Worm (Caenorhabditis elegans) whole organism, early embryonic: ENCODE data around the gene vap-1.

Experiments
- aly-1 ChIP-seq: sonication (generic microtip); optimal IDR thresholded peaks from 2 replicates; lab custom pipeline; 2016; ENCODE audit warnings: missing genetic modification characterization, missing compliant biosample characterization
- ama-1 ChIP-seq: fragments of 150-350 bp; optimal IDR thresholded peaks from 2 replicates; lab custom pipeline; 2014
- ceh-13 ChIP-seq: fragments of 200-800 bp; sonication (Bioruptor generic); optimal IDR thresholded peaks from 2 replicates; lab custom pipeline; 2018; ENCODE audit warnings: mild to moderate bottlenecking, missing genetic modification characterization, missing compliant biosample characterization
- ceh-36 ChIP-seq: sonication (generic microtip); optimal IDR thresholded peaks from 2 replicates; lab custom pipeline; 2016; ENCODE audit warnings: missing genetic modification characterization, inconsistent platforms, missing compliant biosample characterization
- ets-7 ChIP-seq: sonication (generic microtip); optimal IDR thresholded peaks from 2 replicates; lab custom pipeline; 2016; ENCODE audit warnings: missing genotype, missing genetic modification characterization, missing compliant biosample characterization
- flt-1 ChIP-seq: fragments of 200-800 bp; sonication (Bioruptor generic); IDR thresholded peaks from 2 replicates; pipeline ENCODE4 v1.3.6; 2022; ENCODE audit warnings: missing genetic modification characterization, missing compliant biosample characterization
- hmbx-1 ChIP-seq: sonication (generic microtip); optimal IDR thresholded peaks from 2 replicates; lab custom pipeline; 2016; ENCODE audit warnings: mild to moderate bottlenecking, missing genetic modification characterization, missing compliant biosample characterization
- hmg-4 ChIP-seq: fragments of 200-800 bp; sonication (Bioruptor generic); optimal IDR thresholded peaks from 2 replicates; lab custom pipeline; 2018; ENCODE audit warnings: mild to moderate bottlenecking, missing genetic modification characterization, missing compliant biosample characterization
- hnd-1 ChIP-seq: sonication (generic microtip); optimal IDR thresholded peaks from 2 replicates; lab custom pipeline; 2016; ENCODE audit warnings: missing genetic modification characterization, missing compliant biosample characterization
- pes-1 ChIP-seq: fragments of 200-800 bp; sonication (Bioruptor generic); IDR thresholded peaks from 2 replicates; pipeline ENCODE4 v1.3.6; 2022; ENCODE audit warnings: missing genetic modification reagents, missing genetic modification characterization, missing compliant biosample characterization
- scrt-1 ChIP-seq: fragments of 200-800 bp; sonication (Bioruptor generic); IDR thresholded peaks from 2 replicates; pipeline ENCODE4 v1.3.6; 2022; ENCODE audit warnings: missing genetic modification characterization, missing compliant biosample characterization
- sea-1 ChIP-seq: fragments of 200-800 bp; sonication (Bioruptor generic); conservative IDR thresholded peaks from 2 replicates; pipeline ENCODE4 v1.3.6; 2022; ENCODE audit warnings: missing genetic modification characterization, missing compliant biosample characterization
- tbx-11 ChIP-seq: fragments of 200-800 bp; sonication (Bioruptor generic); IDR thresholded peaks from 2 replicates; pipeline ENCODE4 v1.3.6; 2022; ENCODE audit warnings: missing genetic modification characterization, missing compliant biosample characterization
- tra-4 ChIP-seq: sonication (generic microtip); optimal IDR thresholded peaks from 2 replicates; lab custom pipeline; 2017; ENCODE audit warnings: missing genetic modification characterization, missing compliant biosample characterization

DNA sequence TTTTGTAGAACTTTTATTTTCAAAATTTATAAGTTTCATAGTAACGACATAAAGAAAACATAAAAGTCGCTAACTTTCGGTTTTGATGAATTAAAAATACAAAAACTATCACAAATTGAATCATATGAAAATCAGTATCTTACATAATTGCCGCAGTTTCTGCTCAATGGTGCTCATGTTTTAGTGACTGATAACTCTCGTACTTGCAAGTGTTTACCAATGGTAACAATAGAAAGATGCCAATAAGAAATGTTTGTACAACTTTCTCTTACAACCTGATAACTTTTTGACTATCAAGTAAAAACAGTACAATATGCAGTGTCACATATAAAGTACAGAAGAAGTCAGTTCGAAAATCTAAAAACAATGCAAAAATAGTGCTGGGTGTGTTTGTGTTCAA lies 10.2 kb downstream of the vap-1 start:
- TF ChIP-seq flt-1 (GFP tag; lab: Robert Waterston, UW): no peak
- TF ChIP-seq ama-1 (lab: Kevin White, UChicago): no peak
- TF ChIP-seq scrt-1: no peak
- TF ChIP-seq ets-7 (tag; lab: Kevin White, UChicago): no peak
- no peak for TF ChIP-seq tra-4
- no peak for TF ChIP-seq hmbx-1 (tag; lab: Kevin White, UChicago)
- no peak for TF ChIP-seq pes-1 (GFP tag; lab: Robert Waterston, UW)
- TF ChIP-seq ceh-13 (GFP tag; lab: Kevin White, UChicago): no peak
- no peak for TF ChIP-seq hnd-1 (tag; lab: Kevin White, UChicago)
- TF ChIP-seq sea-1 (GFP tag; lab: Robert Waterston, UW): no peak
- TF ChIP-seq hmg-4 (GFP tag; lab: Kevin White, UChicago): no peak
- no peak for TF ChIP-seq aly-1
- TF ChIP-seq ceh-36: no peak
- no peak for TF ChIP-seq tbx-11 (GFP tag; lab: Robert Waterston, UW)
